Fruit fly (Drosophila melanogaster): Measurements from ENCODE around the gene Svip.

Gene Svip

dm6 chr3L:9360217-9360692 is 1.5 kb downstream of the Svip start, which contains the start of gene Pdxk (continued):
- TF ChIP-seq Dll (GFP tag; IDR thresholded peaks at IDR 0.05; ENCODE audit: partially characterized antibody) (0 out of 4 replicates have a peak, but pooled peaks have one; percentile 40), stwl (tag; optimal IDR thresholded peaks at IDR 0.05) (peak; percentile 43), CG12071 (GFP tag; optimal IDR thresholded peaks at IDR 0.05) (peak; percentile 22), Sry-δ (GFP tag; optimal IDR thresholded peaks at IDR 0.05) (peak; percentile 72), CG11398 (GFP tag; optimal IDR thresholded peaks at IDR 0.05) (no peak), corto (GFP tag; optimal IDR thresholded peaks at IDR 0.05) (no peak), C15 (GFP tag; IDR thresholded peaks at IDR 0.05) (no peak), kah (GFP tag; optimal IDR thresholded peaks at IDR 0.05) (peak; percentile 63), ttk (GFP tag; IDR thresholded peaks at IDR 0.05) (peak; percentile 39; the same call in 1 of the 2 replicates), sob (GFP tag; IDR thresholded peaks at IDR 0.05) (peak; percentile 38; the same call in 1 of the 2 replicates), slou (GFP tag; optimal IDR thresholded peaks at IDR 0.05) (no peak), bbx (GFP tag; IDR thresholded peaks at IDR 0.05; ENCODE audit: partially characterized antibody) (no peak), HLH54F (GFP tag; optimal IDR thresholded peaks at IDR 0.05) (no peak), hbn (GFP tag; IDR thresholded peaks at IDR 0.05; ENCODE audit: partially characterized antibody) (0 out of 2 replicates have a peak, but pooled peaks have one; percentile 22), exex (tag; optimal IDR thresholded peaks at IDR 0.05) (peak; percentile 67), CG13296 (GFP tag; optimal IDR thresholded peaks at IDR 0.05) (peak; percentile 70), CG7987 (GFP tag; optimal IDR thresholded peaks at IDR 0.05) (peak; percentile 52), Ravus (GFP tag; IDR thresholded peaks at IDR 0.05) (no peak), sr (GFP tag; IDR thresholded peaks at IDR 0.05) (no peak), Chrac-16 (GFP tag; optimal IDR thresholded peaks at IDR 0.05) (no peak), PHDP (tag; optimal IDR thresholded peaks at IDR 0.05) (peak; percentile 16), mirr (GFP tag; optimal IDR thresholded peaks at IDR 0.05) (peak; percentile 96), CG17568 (GFP tag; optimal IDR thresholded peaks at IDR 0.05) (peak; percentile 3), Hr78 (GFP tag; optimal IDR thresholded peaks at IDR 0.05) (peak in 1 of 2 experiments; percentile 65), CG6254 (GFP tag; optimal IDR thresholded peaks at IDR 0.05) (peak; percentile 15), sima (GFP tag; optimal IDR thresholded peaks at IDR 0.05) (no peak), HLH4C (GFP tag; IDR thresholded peaks at IDR 0.05; ENCODE audit: partially characterized antibody) (0 out of 3 replicates have a peak, but pooled peaks have one; percentile 30), pros (GFP tag; optimal IDR thresholded peaks at IDR 0.05) (peak; percentile 42), btn (GFP tag; optimal IDR thresholded peaks at IDR 0.05) (no peak), ash1 (GFP tag; optimal IDR thresholded peaks at IDR 0.05) (no peak), Poxn (GFP tag; IDR thresholded peaks at IDR 0.05) (no peak), CG9437 (GFP tag; optimal IDR thresholded peaks at IDR 0.05) (peak; percentile 47), CG14050 (GFP tag; IDR thresholded peaks at IDR 0.05) (no peak), CG12236 (GFP tag; optimal IDR thresholded peaks at IDR 0.05) (no peak), Dp (GFP tag; optimal IDR thresholded peaks at IDR 0.05) (peak; percentile 41), CG4360 (GFP tag; IDR thresholded peaks at IDR 0.05) (0 out of 2 replicates have a peak, but pooled peaks have one; percentile 22), slbo (GFP tag; IDR thresholded peaks at IDR 0.05) (peak; percentile 5; the same call in 1 of the 2 replicates), wek (GFP tag; optimal IDR thresholded peaks at IDR 0.05) (peak; percentile 59), Hey (tag; optimal IDR thresholded peaks at IDR 0.05) (no peak), cwo (GFP tag; optimal IDR thresholded peaks at IDR 0.05) (peak; percentile 25), inv (GFP tag; IDR thresholded peaks at IDR 0.05; ENCODE audit: partially characterized antibody) (no peak), crol (GFP tag; IDR thresholded peaks at IDR 0.05) (peak; percentile 78), CG6689 (GFP tag; IDR thresholded peaks at IDR 0.05) (no peak), sug (tag; optimal IDR thresholded peaks at IDR 0.05) (peak; percentile 94), gcm (GFP tag; optimal IDR thresholded peaks at IDR 0.05) (peak; percentile 35), Eip74EF (GFP tag; optimal IDR thresholded peaks at IDR 0.05) (no peak), CG1603 (tag; optimal IDR thresholded peaks at IDR 0.05) (peak; percentile 49), Fer1 (GFP tag; optimal IDR thresholded peaks at IDR 0.05) (peak; percentile 31), YL-1 (GFP tag; optimal IDR thresholded peaks at IDR 0.05) (peak; percentile 29)
